Worm (Caenorhabditis elegans): ENCODE results near the gene ZC373.5.

DNA sequence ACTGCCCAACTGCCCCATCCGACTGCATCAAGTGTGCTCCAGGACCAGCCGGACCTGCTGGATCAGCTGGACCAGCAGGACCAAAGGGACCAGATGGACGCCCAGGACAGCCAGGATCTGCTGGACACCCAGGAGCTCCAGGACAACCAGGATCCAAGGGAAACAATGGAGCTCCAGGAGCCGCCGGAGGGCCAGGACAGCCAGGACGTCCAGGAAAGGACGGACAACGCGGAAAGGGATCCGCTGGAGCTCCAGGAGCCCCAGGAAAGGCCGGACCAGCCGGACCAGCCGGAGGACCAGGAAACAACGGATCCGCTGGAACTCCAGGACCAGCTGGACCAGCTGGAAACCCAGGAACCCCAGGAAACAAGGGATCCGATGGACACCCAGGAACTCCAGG, 3.9 kb upstream of the ZC373.5 start:
- TF ChIP-seq ama-1 (optimal IDR thresholded peaks at IDR 0.05) (no peak), hlh-6 (tag; optimal IDR thresholded peaks at IDR 0.05) (peak; percentile 49), ceh-24 (tag; optimal IDR thresholded peaks at IDR 0.05) (no peak), fkh-6 (tag; optimal IDR thresholded peaks at IDR 0.05) (no peak), dmd-4 (tag; optimal IDR thresholded peaks at IDR 0.05; ENCODE audit: borderline replicate concordance) (no peak)

Measured in whole organism, late embryonic.